Worm (Caenorhabditis elegans) whole organism, early embryonic: Measurements from ENCODE around the gene mca-3.

Experiments
- B0310.2 ChIP-seq: sonication (generic microtip); optimal IDR thresholded peaks from 2 replicates; lab custom pipeline; 2016; ENCODE audit warnings: mild to moderate bottlenecking, missing genetic modification characterization, missing compliant biosample characterization
- hnd-1 ChIP-seq: sonication (generic microtip); optimal IDR thresholded peaks from 2 replicates; lab custom pipeline; 2016; ENCODE audit warnings: missing genetic modification characterization, missing compliant biosample characterization

DNA sequence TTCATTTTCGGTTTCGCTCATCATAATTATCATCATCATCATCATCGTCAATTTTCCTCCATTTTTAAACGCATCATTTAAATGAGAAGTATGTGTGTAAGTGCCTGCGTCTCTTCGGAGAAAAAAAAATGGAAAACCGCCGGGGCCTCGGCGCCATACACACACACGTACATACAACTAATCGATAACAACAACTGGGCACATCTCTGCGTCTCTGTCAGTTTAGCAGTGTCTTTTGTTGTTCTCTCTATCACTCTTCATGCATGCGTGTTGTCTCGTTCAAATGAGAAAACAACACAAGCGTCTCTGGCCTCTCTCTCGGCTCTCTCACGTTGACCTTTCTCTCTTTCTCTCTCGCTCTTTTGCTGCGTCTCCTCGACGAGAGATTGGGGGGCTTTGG lies 27.8 kb upstream of the mca-3 start:
- TF ChIP-seq B0310.2 (no peak), hnd-1 (tag; lab: Kevin White, UChicago) (no peak)
